Fruit fly (Drosophila melanogaster): ENCODE measurements around the gene CG12320.

Gene CG12320

DNA sequence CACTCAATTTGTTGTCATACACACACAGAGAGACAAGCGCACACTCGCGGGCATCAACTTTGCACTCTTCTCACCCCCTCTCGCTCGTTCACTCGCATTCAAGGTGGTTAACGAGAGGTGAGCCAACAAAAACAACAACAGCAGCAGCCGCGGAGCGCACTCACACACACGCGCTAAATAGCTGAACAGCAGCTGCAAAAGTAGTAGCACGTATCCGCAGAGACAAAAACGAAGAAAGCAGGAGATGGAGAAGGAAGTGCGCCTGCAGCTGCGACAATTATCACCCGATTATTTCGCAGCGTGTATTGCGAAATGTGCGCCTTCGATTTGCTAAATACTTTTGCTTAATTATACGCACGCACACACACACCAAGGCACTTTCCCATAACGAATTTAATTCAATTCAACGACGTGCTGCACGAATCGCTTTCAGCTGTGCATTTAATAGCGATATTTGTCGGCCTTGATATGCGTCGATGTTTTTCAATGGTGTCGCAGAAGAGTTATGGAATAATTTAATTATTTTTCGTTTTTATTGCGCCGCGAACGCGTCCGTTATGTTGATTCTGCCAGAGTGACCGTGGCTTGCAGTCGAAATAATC is 45.9 kb upstream of the CG12320 start (continued):
- TF ChIP-seq Eip74EF (GFP tag; optimal IDR thresholded peaks at IDR 0.05) (no peak), ap (GFP tag; IDR thresholded peaks at IDR 0.05) (no peak), Hey (tag; optimal IDR thresholded peaks at IDR 0.05) (peak; percentile 7), dan (GFP tag; IDR thresholded peaks at IDR 0.05) (no peak), CG14860 (GFP tag; IDR thresholded peaks at IDR 0.05; ENCODE audit: partially characterized antibody) (peak; percentile 29; the same call in 1 of the 3 replicates), inv (GFP tag; IDR thresholded peaks at IDR 0.05; ENCODE audit: partially characterized antibody) (no peak), CG4404 (GFP tag; IDR thresholded peaks at IDR 0.05) (no peak), CG32532 (GFP tag; IDR thresholded peaks at IDR 0.05) (peak; percentile 56), CG4730 (GFP tag; IDR thresholded peaks at IDR 0.05) (no peak), CG17612 (GFP tag; IDR thresholded peaks at IDR 0.05) (no peak), schlank (tag; optimal IDR thresholded peaks at IDR 0.05) (no peak), CG12942 (GFP tag; optimal IDR thresholded peaks at IDR 0.05) (no peak), CG6854 (GFP tag; optimal IDR thresholded peaks at IDR 0.05) (peak; percentile 42), Optix (GFP tag; IDR thresholded peaks at IDR 0.05) (no peak), rib (GFP tag; IDR thresholded peaks at IDR 0.05) (peak; percentile 84), CG6175 (GFP tag; IDR thresholded peaks at IDR 0.05) (0 out of 3 replicates have a peak, but pooled peaks have one; percentile 32), Dfd (GFP tag; optimal IDR thresholded peaks at IDR 0.05) (no peak), CG18619 (GFP tag; optimal IDR thresholded peaks at IDR 0.05) (no peak), amos (GFP tag; IDR thresholded peaks at IDR 0.05; ENCODE audit: partially characterized antibody) (no peak; the same call in 1 of the 2 replicates), Oli (tag; optimal IDR thresholded peaks at IDR 0.05) (no peak), MBD-R2 (GFP tag; IDR thresholded peaks at IDR 0.05) (no peak; the same call in 1 of the 2 replicates), CG15269 (tag; optimal IDR thresholded peaks at IDR 0.05) (no peak), stwl (tag; optimal IDR thresholded peaks at IDR 0.05) (no peak), hbn (GFP tag; IDR thresholded peaks at IDR 0.05; ENCODE audit: partially characterized antibody) (no peak), sob (GFP tag; IDR thresholded peaks at IDR 0.05) (peak; percentile 65), Hsf (GFP tag; optimal IDR thresholded peaks at IDR 0.05) (no peak), CG3281 (GFP tag; optimal IDR thresholded peaks at IDR 0.05) (peak; percentile 8), Ssrp (tag; optimal IDR thresholded peaks at IDR 0.05) (no peak), aop (GFP tag; IDR thresholded peaks at IDR 0.05) (no peak), CG11695 (GFP tag; IDR thresholded peaks at IDR 0.05) (0 out of 3 replicates have a peak, but pooled peaks have one; percentile 1), kah (GFP tag; optimal IDR thresholded peaks at IDR 0.05) (peak; percentile 83), CG1647 (GFP tag; optimal IDR thresholded peaks at IDR 0.05) (peak; percentile 39), CG2875 (GFP tag; optimal IDR thresholded peaks at IDR 0.05) (peak; percentile 3), CG11247 (GFP tag; IDR thresholded peaks at IDR 0.05) (no peak), CG13624 (GFP tag; optimal IDR thresholded peaks at IDR 0.05) (no peak), fd3F (GFP tag; optimal IDR thresholded peaks at IDR 0.05) (no peak), z (GFP tag; IDR thresholded peaks at IDR 0.05) (peak; percentile 74; the same call in 2 of the 3 replicates), Hr51 (GFP tag; optimal IDR thresholded peaks at IDR 0.05) (peak in 1 of 2 experiments; percentile 32), CG7745 (tag; optimal IDR thresholded peaks at IDR 0.05) (no peak), CG4424 (GFP tag; optimal IDR thresholded peaks at IDR 0.05) (no peak), odd (GFP tag; optimal IDR thresholded peaks at IDR 0.05) (peak; percentile 25), CG17361 (GFP tag; IDR thresholded peaks at IDR 0.05) (no peak)

Measured in whole organism, embryonic.